Worm (Caenorhabditis elegans): ENCODE data around the gene W07G4.7.

The W07G4.7 gene

DNA sequence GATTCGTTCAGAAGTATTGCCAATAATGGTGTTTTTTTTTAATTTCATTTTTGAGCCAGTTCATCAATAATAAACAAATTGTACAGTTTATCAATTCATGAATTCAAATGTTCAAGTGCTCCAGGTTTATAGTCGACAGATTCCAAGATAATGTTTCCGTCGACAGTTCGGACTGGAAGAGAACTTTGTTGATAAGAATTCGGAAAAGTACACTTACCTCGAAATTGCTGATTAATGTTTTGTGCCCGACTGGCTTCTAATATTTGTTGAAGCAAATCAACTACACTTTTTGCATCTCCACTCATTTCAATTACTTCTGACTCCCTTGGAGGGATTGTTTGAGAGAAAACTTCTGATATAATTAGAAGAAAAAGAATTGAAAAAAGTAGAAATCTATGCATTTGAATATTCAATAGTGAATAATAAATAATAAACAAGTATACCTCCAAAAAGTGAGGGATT lies 14.7 kb upstream of the W07G4.7 start, which contains the start of gene W07G4.8 (continued):
- no peak for TF ChIP-seq dpl-1 (GFP tag; optimal IDR thresholded peaks at IDR 0.05)

DNA sequence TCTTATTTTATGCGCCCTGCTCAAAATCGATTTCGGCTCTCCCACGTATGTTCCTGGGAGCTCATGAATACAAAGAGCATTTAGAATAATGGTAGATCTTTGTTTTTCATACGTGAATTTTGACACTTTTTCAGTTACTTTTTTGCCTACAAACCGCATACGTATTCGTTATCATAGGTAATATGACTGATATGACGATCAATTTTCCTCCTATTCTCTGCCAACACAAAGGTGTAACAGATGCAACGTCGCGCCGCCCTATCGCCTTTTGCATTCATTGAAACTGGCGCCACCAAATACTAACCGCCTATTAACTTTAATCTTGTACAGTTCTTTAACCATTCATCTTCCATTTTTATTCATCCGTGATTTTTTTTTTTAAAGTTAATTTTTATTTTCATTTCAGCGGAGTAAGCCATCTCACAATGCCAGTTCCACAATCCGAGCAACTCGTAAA lies 13.1 kb upstream of the W07G4.7 start, which contains the start of gene W07G4.5:
W07G4.5 (plus strand) TSS at position 407 of the 457 bp plus-strand sequence.
- TF ChIP-seq mdl-1 (tag; optimal IDR thresholded peaks at IDR 0.05) (no peak), dsc-1 (tag; optimal IDR thresholded peaks at IDR 0.05) (no peak), hlh-17 (GFP tag; optimal IDR thresholded peaks at IDR 0.05; ENCODE audit: borderline replicate concordance) (no peak), lin-14 (GFP tag; optimal IDR thresholded peaks at IDR 0.05) (peak; percentile 36), elt-2 (tag; optimal IDR thresholded peaks at IDR 0.05) (peak; percentile 67), zip-4 (GFP tag; optimal IDR thresholded peaks at IDR 0.05) (no peak)

DNA sequence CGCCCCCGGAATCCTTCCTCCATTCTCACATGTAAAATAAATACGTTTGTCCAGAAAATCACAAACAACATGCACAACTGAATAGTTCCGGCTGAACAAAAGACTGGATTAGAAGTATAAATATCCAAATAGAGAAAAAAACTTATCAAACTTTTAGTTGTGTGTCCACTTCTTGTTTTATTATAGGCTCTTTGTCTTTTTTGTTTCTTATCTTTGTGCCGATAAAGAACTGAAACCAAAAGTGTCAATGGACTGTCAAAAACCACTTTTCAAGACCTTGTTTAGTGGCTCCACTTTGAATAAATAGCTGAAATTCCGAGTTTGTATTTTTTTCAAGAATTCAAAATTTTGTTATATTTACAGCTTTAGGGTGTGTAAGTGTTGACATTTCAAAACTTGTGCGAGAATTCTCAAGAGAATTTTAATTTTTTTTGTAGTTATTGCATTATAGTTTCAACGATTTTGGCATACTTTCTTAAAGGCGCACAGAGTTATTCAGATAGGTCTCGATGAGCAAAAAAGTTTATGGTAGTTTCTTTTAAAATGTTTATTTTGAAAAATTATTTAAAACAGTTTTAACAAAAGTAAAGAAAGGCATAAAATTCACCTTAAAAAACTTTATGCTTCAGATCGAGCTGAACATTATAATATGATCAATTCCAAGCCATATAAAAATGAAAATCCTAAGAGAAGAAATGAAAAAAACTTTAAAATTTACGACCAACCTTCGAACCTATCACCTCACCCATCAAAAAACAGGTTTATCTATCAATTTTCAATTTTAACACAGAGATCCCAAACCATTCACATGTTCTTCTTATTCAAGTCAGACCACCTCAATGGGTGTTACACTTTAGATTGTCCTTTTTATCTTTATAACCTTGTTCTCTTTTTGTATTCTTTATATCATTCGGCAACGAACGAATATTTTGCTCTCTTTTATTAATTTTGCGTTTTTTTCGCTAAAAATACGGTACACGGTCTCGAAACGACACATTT lies 11.9 kb upstream of the W07G4.7 start:
- peak; percentile 31 for TF ChIP-seq lin-14 (GFP tag; optimal IDR thresholded peaks at IDR 0.05)
- no peak for TF ChIP-seq dsc-1 (tag; optimal IDR thresholded peaks at IDR 0.05)
- TF ChIP-seq aly-2 (tag; optimal IDR thresholded peaks at IDR 0.05): peak; percentile 51
- no peak for TF ChIP-seq nhr-84 (tag; optimal IDR thresholded peaks at IDR 0.05)
- peak in 2 of 6 experiments; percentile 30 to 43 for TF ChIP-seq elt-3 (tag; optimal IDR thresholded peaks at IDR 0.05)
- TF ChIP-seq tbx-2 (tag; optimal IDR thresholded peaks at IDR 0.05): no peak
- peak; percentile 8 for TF ChIP-seq pax-3 (tag; optimal IDR thresholded peaks at IDR 0.05)
- TF ChIP-seq efl-1 (optimal IDR thresholded peaks at IDR 0.05): no peak
- peak in 1 of 2 experiments; percentile 34 for TF ChIP-seq efl-1 (GFP tag; optimal IDR thresholded peaks at IDR 0.05 in 1 of 2)
- TF ChIP-seq blmp-1 (tag; optimal IDR thresholded peaks at IDR 0.05): peak; percentile 24
- TF ChIP-seq rnt-1 (tag; optimal IDR thresholded peaks at IDR 0.05): no peak
- TF ChIP-seq elt-2 (tag; optimal IDR thresholded peaks at IDR 0.05): peak; percentile 58
- TF ChIP-seq lin-35 (GFP tag; optimal IDR thresholded peaks at IDR 0.05): peak in 1 of 2 experiments; percentile 12
- TF ChIP-seq ceh-88 (GFP tag; IDR thresholded peaks at IDR 0.05): no peak
- no peak for TF ChIP-seq tlp-1 (tag; optimal IDR thresholded peaks at IDR 0.05)
- TF ChIP-seq egl-13 (tag; optimal IDR thresholded peaks at IDR 0.05): no peak
- TF ChIP-seq ets-5 (GFP tag; IDR thresholded peaks at IDR 0.05): no peak
- TF ChIP-seq nhr-11 (tag; optimal IDR thresholded peaks at IDR 0.05): no peak
- TF ChIP-seq hpl-2 (GFP tag; optimal IDR thresholded peaks at IDR 0.05): no peak
- TF ChIP-seq grh-1 (GFP tag; IDR thresholded peaks at IDR 0.05): 0 out of 2 replicates have a peak, but pooled peaks have one; percentile 25
- TF ChIP-seq ztf-11 (tag; optimal IDR thresholded peaks at IDR 0.05): no peak
- TF ChIP-seq alr-1 (tag; optimal IDR thresholded peaks at IDR 0.05; ENCODE audit: borderline replicate concordance): no peak
- no peak for TF ChIP-seq nhr-90 (tag; optimal IDR thresholded peaks at IDR 0.05; ENCODE audit: poor library complexity)
- peak; percentile 60 for TF ChIP-seq nhr-85 (tag)

DNA sequence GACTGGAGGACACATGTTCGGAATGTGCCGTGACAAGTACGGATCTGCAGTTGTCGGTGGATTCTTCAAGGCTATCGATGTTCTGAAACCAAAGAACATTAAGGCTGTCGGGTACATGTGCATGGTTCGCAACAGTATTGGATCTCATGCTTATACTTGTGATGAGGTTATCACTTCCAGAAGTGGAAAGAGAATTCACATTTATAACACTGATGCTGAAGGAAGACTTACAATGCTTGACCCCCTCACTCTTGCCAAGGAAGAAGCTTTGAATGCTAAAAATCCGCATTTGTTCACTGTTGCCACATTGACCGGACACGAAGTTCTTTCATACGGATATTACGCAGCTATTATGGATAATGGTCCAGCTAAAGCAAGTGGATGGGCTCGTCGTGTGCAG lies 10.5 kb upstream of the W07G4.7 start:
- TF ChIP-seq pax-3 (tag; optimal IDR thresholded peaks at IDR 0.05) (no peak), unc-98 (GFP tag; IDR thresholded peaks at IDR 0.05) (no peak), lin-39 (tag; optimal IDR thresholded peaks at IDR 0.05) (no peak), zip-4 (GFP tag; optimal IDR thresholded peaks at IDR 0.05) (no peak), tbx-2 (tag; optimal IDR thresholded peaks at IDR 0.05) (no peak), hpl-2 (GFP tag; optimal IDR thresholded peaks at IDR 0.05) (no peak)
